Worm (Caenorhabditis elegans): ENCODE measurements around the gene npp-26.

Gene npp-26

DNA sequence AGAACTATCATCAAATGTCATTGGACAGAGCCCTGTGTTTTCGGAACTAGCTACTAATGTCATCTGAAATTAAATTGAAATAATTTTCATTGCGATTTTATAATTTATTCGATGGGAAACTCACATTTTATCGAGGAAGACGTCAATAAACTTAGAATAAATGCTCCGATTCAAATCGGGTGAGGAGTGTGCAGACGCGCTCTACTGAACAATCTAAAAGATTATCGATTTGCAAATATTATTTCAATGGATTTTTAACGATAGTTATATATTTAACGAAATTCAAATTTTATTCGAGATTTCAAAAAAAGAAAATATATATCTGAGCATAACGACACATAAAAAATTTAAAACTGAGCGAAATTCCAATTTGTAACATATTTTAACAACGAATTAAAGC lies 34.6 kb downstream of the npp-26 start, which contains the start of gene eor-1 (continued):
- TF ChIP-seq nhr-20 (tag; optimal IDR thresholded peaks at IDR 0.05) (peak; percentile 41), fkh-8 (tag; optimal IDR thresholded peaks at IDR 0.05) (no peak), C16A3.4 (tag; optimal IDR thresholded peaks at IDR 0.05) (peak; percentile 32), xbp-1 (tag; optimal IDR thresholded peaks at IDR 0.05) (peak; percentile 41), mep-1 (tag; optimal IDR thresholded peaks at IDR 0.05) (no peak), nhr-19 (GFP tag; conservative IDR thresholded peaks at IDR 0.05) (0 out of 2 replicates have a peak, but pooled peaks have one; percentile 2), lin-14 (GFP tag; optimal IDR thresholded peaks at IDR 0.05) (no peak), snu-23 (GFP tag; optimal IDR thresholded peaks at IDR 0.05) (peak; percentile 62), mef-2 (tag; optimal IDR thresholded peaks at IDR 0.05) (no peak), sptf-1 (tag; optimal IDR thresholded peaks at IDR 0.05) (no peak), skn-1 (tag; optimal IDR thresholded peaks at IDR 0.05) (peak; percentile 20), ztf-11 (tag; optimal IDR thresholded peaks at IDR 0.05) (no peak), aly-2 (tag; optimal IDR thresholded peaks at IDR 0.05) (peak; percentile 3), nhr-11 (tag; optimal IDR thresholded peaks at IDR 0.05) (no peak), Y116A8C.19 (tag; optimal IDR thresholded peaks at IDR 0.05; ENCODE audit: borderline replicate concordance) (no peak), ceh-63 (GFP tag; optimal IDR thresholded peaks at IDR 0.05) (no peak), ceh-88 (GFP tag; IDR thresholded peaks at IDR 0.05) (no peak), F16B12.6 (tag; optimal IDR thresholded peaks at IDR 0.05) (peak; percentile 14), vab-15 (tag; optimal IDR thresholded peaks at IDR 0.05) (no peak), elt-2 (tag; optimal IDR thresholded peaks at IDR 0.05) (no peak), mdl-1 (tag; optimal IDR thresholded peaks at IDR 0.05) (no peak), dsc-1 (tag; optimal IDR thresholded peaks at IDR 0.05) (peak; percentile 26)

DNA sequence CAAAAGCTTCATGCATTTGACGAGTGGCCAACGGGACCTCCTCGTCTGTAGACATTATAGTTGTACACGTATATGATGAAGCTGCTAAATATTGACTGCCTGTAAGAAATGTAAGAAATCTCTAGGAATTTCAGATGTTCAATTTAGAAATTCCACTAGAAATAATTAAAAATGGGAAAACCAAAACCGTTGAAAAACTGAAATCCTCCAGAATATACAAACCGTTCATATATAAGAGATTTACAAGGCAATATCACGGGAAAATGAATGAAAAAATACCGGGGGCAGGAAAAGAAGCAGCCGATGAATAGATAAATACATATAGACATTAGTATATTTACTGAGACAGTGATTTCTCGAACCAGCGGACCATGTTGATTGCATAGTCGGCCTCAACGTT lies 38.0 kb downstream of the npp-26 start, which contains the start of gene dpf-7:
TSS of gene dpf-7 (minus strand) at position 101 of the 400 bp plus-strand sequence.
- TF ChIP-seq fos-1 (tag; optimal IDR thresholded peaks at IDR 0.05): no peak
- TF ChIP-seq ztf-4 (tag; optimal IDR thresholded peaks at IDR 0.05): no peak
- no peak for TF ChIP-seq pax-3 (tag; optimal IDR thresholded peaks at IDR 0.05)
- TF ChIP-seq unc-86 (tag; optimal IDR thresholded peaks at IDR 0.05): no peak
- TF ChIP-seq C04F5.9 (tag; optimal IDR thresholded peaks at IDR 0.05): no peak
- TF ChIP-seq xbp-1 (tag; optimal IDR thresholded peaks at IDR 0.05): no peak
- TF ChIP-seq mab-9 (GFP tag; IDR thresholded peaks at IDR 0.05): no peak
- TF ChIP-seq snu-23 (GFP tag; optimal IDR thresholded peaks at IDR 0.05): no peak
- no peak for TF ChIP-seq elt-3 (tag; optimal IDR thresholded peaks at IDR 0.05)

DNA sequence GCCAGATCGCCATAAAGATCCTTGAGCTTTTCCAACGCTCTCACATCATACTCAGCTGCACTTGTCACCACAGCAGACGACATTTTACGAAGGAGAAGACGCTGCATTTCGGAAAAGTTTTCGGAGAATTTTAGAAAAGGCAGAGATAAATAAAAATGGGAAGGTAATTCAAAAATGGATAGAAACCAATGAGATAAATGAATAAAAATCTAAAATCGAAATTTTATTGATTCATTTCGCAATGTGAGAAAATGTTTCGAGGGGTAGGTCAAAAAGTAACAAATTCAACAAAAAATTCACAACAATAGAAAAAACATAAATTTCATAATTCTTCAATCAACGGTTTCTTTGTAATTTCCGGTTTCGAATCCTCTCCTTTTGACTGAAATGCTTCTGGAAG lies 42.0 kb downstream of the npp-26 start, which contains the start of gene dpf-5:
TSS of gene dpf-5 (minus strand) at position 101 of the 400 bp plus-strand sequence.
- TF ChIP-seq nhr-85 (tag) (peak; percentile 10), blmp-1 (tag; optimal IDR thresholded peaks at IDR 0.05) (no peak)

DNA sequence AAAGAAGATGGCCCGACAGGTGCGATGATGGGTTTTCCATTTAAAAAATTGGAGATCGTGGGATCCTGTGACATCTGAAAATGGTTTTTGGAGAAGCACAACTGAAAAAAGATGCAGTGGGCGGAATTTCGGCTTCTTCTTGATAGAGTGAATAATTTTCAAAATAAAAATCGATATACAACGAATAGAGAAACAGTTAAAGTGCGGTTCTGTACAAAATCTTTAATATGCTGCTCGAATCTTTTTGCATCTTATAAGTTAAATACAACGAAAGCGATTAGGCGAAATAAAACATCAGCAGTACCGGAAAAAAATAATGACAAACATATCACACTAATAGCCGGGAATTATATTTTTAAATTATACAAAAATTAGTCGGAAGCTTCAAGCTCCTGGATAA lies 42.7 kb downstream of the npp-26 start, which contains the start of gene H06H21.11:
TSS of gene H06H21.11 (minus strand) at position 101 of the 400 bp plus-strand sequence.
- no peak for TF ChIP-seq snu-23 (GFP tag; optimal IDR thresholded peaks at IDR 0.05)
- no peak for TF ChIP-seq skn-1 (tag; optimal IDR thresholded peaks at IDR 0.05)
- no peak for TF ChIP-seq isw-1 (GFP tag; IDR thresholded peaks at IDR 0.05)
- no peak for TF ChIP-seq efl-3 (GFP tag; optimal IDR thresholded peaks at IDR 0.05)
- no peak for TF ChIP-seq ets-5 (GFP tag; IDR thresholded peaks at IDR 0.05)
- TF ChIP-seq ceh-88 (GFP tag; IDR thresholded peaks at IDR 0.05): no peak
- TF ChIP-seq Y116A8C.19 (tag; optimal IDR thresholded peaks at IDR 0.05; ENCODE audit: borderline replicate concordance): no peak
- no peak for TF ChIP-seq zip-4 (GFP tag; optimal IDR thresholded peaks at IDR 0.05)
- no peak for TF ChIP-seq pax-3 (tag; optimal IDR thresholded peaks at IDR 0.05)
- no peak for TF ChIP-seq swsn-7 (tag; optimal IDR thresholded peaks at IDR 0.05)
- TF ChIP-seq tbx-2 (tag; optimal IDR thresholded peaks at IDR 0.05): no peak
- TF ChIP-seq C04F5.9 (tag; optimal IDR thresholded peaks at IDR 0.05): no peak
- no peak for TF ChIP-seq C34B4.2 (tag; optimal IDR thresholded peaks at IDR 0.05)
